Worm (Caenorhabditis elegans) whole organism, young adult: Measurements from ENCODE around the gene oac-7.

Source experiments
- bed-2 ChIP-seq: fragments of 200-800 bp; sonication (Bioruptor generic); IDR thresholded peaks from 2 replicates; pipeline ENCODE4 v1.3.6; 2022; ENCODE audit warnings: missing genetic modification reagents, missing genetic modification characterization, missing compliant biosample characterization
- ceh-79 ChIP-seq: sonication (generic microtip); optimal IDR thresholded peaks from 2 replicates; lab custom pipeline; 2017; ENCODE audit warnings: mild to moderate bottlenecking, missing genetic modification characterization, missing compliant biosample characterization
- die-1 ChIP-seq: sonication (generic microtip); optimal IDR thresholded peaks from 2 replicates; lab custom pipeline; 2016; ENCODE audit warnings: missing genotype, mild to moderate bottlenecking, missing genetic modification characterization, missing compliant biosample characterization
- dox-1 ChIP-seq: fragments of 200-800 bp; sonication (Bioruptor generic); IDR thresholded peaks from 2 replicates; pipeline ENCODE4 v1.3.6; 2022; ENCODE audit warnings: missing genetic modification reagents, missing genetic modification characterization, missing compliant biosample characterization
- efl-1 ChIP-seq: fragments of 150-350 bp; optimal IDR thresholded peaks from 2 replicates; lab custom pipeline; 2014; ENCODE audit warnings: missing biosample characterization, missing genetic modification reagents, missing genetic modification characterization
- ets-4 ChIP-seq: fragments of 200-800 bp; sonication (Bioruptor generic); optimal IDR thresholded peaks from 2 replicates; lab custom pipeline; 2018; ENCODE audit warnings: mild to moderate bottlenecking, missing genetic modification characterization, missing compliant biosample characterization
- madf-3 ChIP-seq: fragments of 200-800 bp; sonication (Bioruptor generic); IDR thresholded peaks from 2 replicates; pipeline ENCODE4 v1.3.6; 2022; ENCODE audit warnings: missing genetic modification reagents, missing genetic modification characterization, missing compliant biosample characterization
- nfya-1 ChIP-seq: sonication (generic microtip); optimal IDR thresholded peaks from 2 replicates; lab custom pipeline; 2017; ENCODE audit warnings: antibody characterized with exemption, missing compliant biosample characterization, missing genetic modification characterization, borderline replicate concordance; ENCODE audit not compliant: insufficient read depth
- rec-8 ChIP-seq, 2 experiments: sonication (generic microtip); optimal IDR thresholded peaks; 2 replicates each; lab custom pipeline; 2016; ENCODE audit warnings: mild to moderate bottlenecking in 2 of 2, missing genetic modification characterization in 2 of 2, missing genetic modification reagents in 2 of 2, missing genotype in 2 of 2, missing biosample characterization in 1 of 2, missing compliant biosample characterization in 1 of 2, moderate library complexity in 1 of 2
- snpc-4 ChIP-seq, 5 experiments: fragments of 150-350 bp in 1 of 5; sonication (generic microtip) in 4 of 5; optimal IDR thresholded peaks; 2 replicates each; lab custom pipeline; 2014 to 2018; ENCODE audit warnings: missing genetic modification characterization in 5 of 5, missing biosample characterization in 3 of 5, antibody characterized with exemption in 2 of 5, mild to moderate bottlenecking in 2 of 5, missing compliant biosample characterization in 2 of 5, missing genotype in 2 of 5, moderate library complexity in 2 of 5, missing genetic modification reagents in 1 of 5
- unc-62 ChIP-seq: fragments of 150-350 bp; optimal IDR thresholded peaks from 2 replicates; lab custom pipeline; 2014; ENCODE audit warnings: missing biosample characterization, missing genetic modification reagents, missing genetic modification characterization

DNA sequence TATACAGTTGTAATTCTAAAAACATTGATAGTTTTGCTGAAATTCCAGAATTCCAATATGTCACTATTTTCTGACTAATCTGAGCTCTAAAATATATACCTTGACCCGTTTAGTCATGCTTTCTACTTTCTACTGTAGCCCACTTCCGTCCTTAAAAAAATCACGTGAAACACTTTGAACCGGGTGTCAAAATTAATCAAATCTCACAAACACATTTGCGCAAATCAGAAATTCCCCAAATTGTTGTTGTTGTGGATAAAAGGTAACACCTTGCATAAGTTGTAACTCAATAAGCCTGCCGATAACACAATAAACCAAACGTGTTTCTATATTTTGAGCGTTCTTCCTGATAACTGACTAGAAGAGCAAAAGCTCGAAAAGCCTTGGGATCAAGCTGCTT is 2.4 kb upstream of the oac-7 start, which contains the start of gene srxa-7:
- TF ChIP-seq ets-4 (GFP tag; lab: Kevin White, UChicago) (no peak), madf-3 (GFP tag; lab: Robert Waterston, UW) (no peak), efl-1 (no peak), snpc-4 (GFP tag; optimal IDR thresholded peaks at IDR 0.05; lab: Kevin White, UChicago) (no peak), snpc-4 (tag; optimal IDR thresholded peaks at IDR 0.05; lab: Kevin White, UChicago) (no peak), ceh-79 (no peak), dox-1 (GFP tag; lab: Robert Waterston, UW) (no peak), die-1 (tag; lab: Kevin White, UChicago) (no peak), bed-2 (GFP tag; lab: Robert Waterston, UW) (no peak), nfya-1 (no peak), unc-62 (GFP tag; lab: Kevin White, UChicago) (no peak), rec-8 (tag; optimal IDR thresholded peaks at IDR 0.05; lab: Kevin White, UChicago) (no peak)
